Worm (Caenorhabditis elegans) whole organism, midembryonic: ENCODE measurements around the gene glr-4.

Source experiments
- T22C8.4 ChIP-seq: fragments of 200-800 bp; sonication (Bioruptor generic); IDR thresholded peaks from 2 replicates; pipeline ENCODE4 v1.3.6; 2022; ENCODE audit warnings: missing genetic modification characterization, missing compliant biosample characterization
- cog-1 ChIP-seq: sonication (generic microtip); optimal IDR thresholded peaks from 2 replicates; lab custom pipeline; 2016; ENCODE audit warnings: missing genetic modification characterization, missing compliant biosample characterization
- flt-1 ChIP-seq: fragments of 200-800 bp; sonication (Bioruptor generic); IDR thresholded peaks from 2 replicates; pipeline ENCODE4 v1.3.6; 2022; ENCODE audit warnings: missing genetic modification characterization, missing compliant biosample characterization
- klf-2 ChIP-seq: fragments of 200-800 bp; sonication (Bioruptor generic); conservative IDR thresholded peaks from 2 replicates; pipeline ENCODE4 v1.3.6; 2022; ENCODE audit warnings: missing genetic modification reagents, missing genetic modification characterization, missing compliant biosample characterization
- med-1 ChIP-seq: sonication (generic microtip); optimal IDR thresholded peaks from 2 replicates; lab custom pipeline; 2017; ENCODE audit warnings: missing genetic modification characterization, mild to moderate bottlenecking, missing compliant biosample characterization, antibody characterized with exemption, missing genetic modification reagents; ENCODE audit not compliant: insufficient read depth
- ref-1 ChIP-seq: fragments of 200-800 bp; sonication (Bioruptor generic); conservative IDR thresholded peaks from 2 replicates; pipeline ENCODE4 v1.3.6; 2022; ENCODE audit warnings: missing genetic modification reagents, missing genetic modification characterization, missing compliant biosample characterization
- tab-1 ChIP-seq: fragments of 200-800 bp; sonication (Bioruptor generic); IDR thresholded peaks from 2 replicates; pipeline ENCODE4 v1.3.6; 2022; ENCODE audit warnings: missing genetic modification characterization, missing compliant biosample characterization
- ztf-23 ChIP-seq: fragments of 200-800 bp; sonication (Bioruptor generic); IDR thresholded peaks from 2 replicates; pipeline ENCODE4 v1.3.6; 2022; ENCODE audit warnings: missing genetic modification reagents, missing genetic modification characterization, missing compliant biosample characterization
- ztf-29 ChIP-seq: fragments of 200-800 bp; sonication (Bioruptor generic); IDR thresholded peaks from 2 replicates; pipeline ENCODE4 v1.3.6; 2022; ENCODE audit warnings: missing genetic modification reagents, missing genetic modification characterization, missing compliant biosample characterization

Gene glr-4

DNA sequence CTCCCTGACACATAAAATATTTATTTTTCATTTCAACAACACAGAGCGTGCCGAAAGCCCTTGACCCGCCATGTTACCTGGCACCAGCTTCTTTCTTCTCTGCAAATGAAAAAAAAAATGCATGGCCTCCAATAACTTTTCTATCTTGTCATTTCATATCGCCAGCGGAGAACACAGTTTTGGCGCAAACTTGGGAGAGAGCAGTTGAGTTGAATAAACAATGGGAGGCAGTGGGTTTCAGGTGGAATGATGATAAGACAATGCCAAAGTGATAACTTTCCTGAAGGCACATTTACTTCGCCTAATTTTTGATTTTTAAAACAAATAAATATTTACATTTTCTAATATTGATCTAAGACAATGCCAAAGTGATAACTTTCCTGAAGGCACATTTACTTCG lies 7.1 kb upstream of the glr-4 start:
- no peak for TF ChIP-seq klf-2 (GFP tag; lab: Robert Waterston, UW)
- TF ChIP-seq med-1, result no peak
- TF ChIP-seq T22C8.4 (GFP tag; lab: Robert Waterston, UW), result no peak
- no peak for TF ChIP-seq ztf-29
- no peak for TF ChIP-seq tab-1 (GFP tag; lab: Robert Waterston, UW)
- TF ChIP-seq cog-1 (tag; lab: Kevin White, UChicago), result no peak
- no peak for TF ChIP-seq ref-1 (GFP tag; lab: Robert Waterston, UW)
- no peak for TF ChIP-seq flt-1 (GFP tag; lab: Robert Waterston, UW)
- TF ChIP-seq ztf-23, result no peak

DNA sequence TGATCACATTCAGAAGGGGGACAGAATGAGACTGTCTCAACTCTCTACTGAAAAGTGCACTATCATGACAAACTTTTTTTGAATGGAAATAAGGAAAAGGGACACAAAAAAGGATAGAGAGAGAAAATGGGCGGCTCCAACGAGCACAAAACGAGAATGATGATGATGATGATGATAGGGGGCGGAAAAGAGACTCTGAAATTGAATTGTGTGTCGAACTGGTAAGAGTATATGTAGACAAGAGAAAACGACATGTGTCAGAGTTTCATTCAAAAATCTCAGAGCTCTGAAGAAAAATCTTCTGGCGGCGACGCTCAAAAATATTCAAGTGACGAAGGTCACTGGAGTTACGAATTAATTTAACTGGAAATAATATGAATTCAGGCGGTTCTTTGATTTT lies 1.2 kb upstream of the glr-4 start:
- no peak for TF ChIP-seq flt-1 (GFP tag; lab: Robert Waterston, UW)

DNA sequence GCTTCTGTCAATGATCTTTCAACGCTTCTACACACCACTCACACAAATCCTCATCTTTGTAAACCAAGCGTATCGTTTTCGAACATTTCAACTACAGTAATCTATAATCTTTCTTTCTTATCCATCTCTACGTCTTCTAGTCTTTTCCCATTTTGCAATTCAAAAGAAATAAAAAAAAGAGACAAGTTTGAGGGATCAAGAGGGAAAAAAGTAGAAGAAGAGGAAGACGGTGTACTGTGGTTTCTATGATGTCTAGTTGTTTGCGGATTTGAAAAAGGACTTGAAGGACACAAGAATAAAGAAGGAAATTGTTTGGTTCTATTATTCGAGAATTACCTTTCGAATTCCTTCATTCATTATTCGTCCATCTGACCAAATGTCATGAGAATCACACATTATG lies 1.6 kb downstream of the glr-4 start:
- no peak for TF ChIP-seq T22C8.4 (GFP tag; lab: Robert Waterston, UW)
- no peak for TF ChIP-seq tab-1 (GFP tag; lab: Robert Waterston, UW)
- TF ChIP-seq ztf-23, result no peak
- TF ChIP-seq ztf-29, result no peak
- TF ChIP-seq klf-2 (GFP tag; lab: Robert Waterston, UW), result no peak
- TF ChIP-seq med-1, result no peak
- TF ChIP-seq flt-1 (GFP tag; lab: Robert Waterston, UW), result no peak
- TF ChIP-seq ref-1 (GFP tag; lab: Robert Waterston, UW), result no peak

DNA sequence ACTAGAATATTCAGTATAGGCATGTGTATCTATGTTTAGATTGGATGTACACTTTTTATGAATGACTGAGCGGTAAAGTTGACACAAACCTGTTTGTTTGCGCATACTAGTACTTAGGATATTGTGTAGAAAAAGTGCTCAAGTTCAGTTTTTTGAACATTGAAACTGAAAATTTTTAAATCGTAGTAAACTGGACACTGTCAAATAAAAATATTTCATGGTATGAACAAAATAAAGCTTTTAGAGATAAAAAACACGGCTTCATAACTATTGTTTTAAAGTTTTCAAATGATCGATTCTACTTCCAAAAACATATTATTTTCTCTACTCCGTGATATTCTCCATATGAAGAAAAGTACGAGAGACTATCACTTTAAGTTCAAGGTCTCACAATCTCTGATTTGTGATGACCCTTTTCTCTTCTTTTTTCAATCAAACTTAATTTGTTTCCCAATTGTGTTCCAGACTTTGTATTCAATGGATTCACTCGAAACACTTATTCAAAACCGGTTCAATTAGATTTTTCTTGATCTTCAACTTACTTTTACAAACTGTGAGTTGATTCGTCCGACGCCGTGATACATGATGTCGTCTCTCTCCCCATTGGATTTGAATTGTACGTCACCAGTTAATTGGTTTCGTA lies 2.6 kb downstream of the glr-4 start:
- no peak for TF ChIP-seq T22C8.4 (GFP tag; lab: Robert Waterston, UW)
- no peak for TF ChIP-seq tab-1 (GFP tag; lab: Robert Waterston, UW)
- TF ChIP-seq ref-1 (GFP tag; lab: Robert Waterston, UW), result no peak
- no peak for TF ChIP-seq klf-2 (GFP tag; lab: Robert Waterston, UW)
- TF ChIP-seq cog-1 (tag; lab: Kevin White, UChicago), result no peak
- TF ChIP-seq flt-1 (GFP tag; lab: Robert Waterston, UW), result no peak
- TF ChIP-seq ztf-29, result no peak
- no peak for TF ChIP-seq med-1
- no peak for TF ChIP-seq ztf-23

- TF ChIP-seq flt-1 (GFP tag; lab: Robert Waterston, UW) (no peak), tab-1 (GFP tag; lab: Robert Waterston, UW) (no peak), ztf-23 (no peak), ref-1 (GFP tag; lab: Robert Waterston, UW) (no peak), ztf-29 (no peak), cog-1 (tag; lab: Kevin White, UChicago) (no peak), med-1 (no peak), T22C8.4 (GFP tag; lab: Robert Waterston, UW) (no peak)
Measured at ce11 chrII:7790324-7790898, 3.7 kb downstream of the glr-4 start, which contains the start of gene srlf-1. TSS of gene srlf-1 (plus strand) at chrII:7790591.

ce11 chrII:7789605-7790004 lies 4.5 kb downstream of the glr-4 start:
- TF ChIP-seq klf-2 (GFP tag; lab: Robert Waterston, UW) (no peak), T22C8.4 (GFP tag; lab: Robert Waterston, UW) (no peak), ref-1 (GFP tag; lab: Robert Waterston, UW) (no peak), ztf-23 (no peak), med-1 (no peak), ztf-29 (no peak), cog-1 (tag; lab: Kevin White, UChicago) (no peak), flt-1 (GFP tag; lab: Robert Waterston, UW) (no peak), tab-1 (GFP tag; lab: Robert Waterston, UW) (no peak)

ce11 chrII:7783467-7783959 lies 10.6 kb downstream of the glr-4 start, which contains the start of gene skr-17:
TSS of gene skr-17 (plus strand) at chrII:7783517.
- no peak for TF ChIP-seq med-1
- no peak for TF ChIP-seq ztf-23
- TF ChIP-seq ref-1 (GFP tag; lab: Robert Waterston, UW), result no peak
- no peak for TF ChIP-seq klf-2 (GFP tag; lab: Robert Waterston, UW)
- no peak for TF ChIP-seq ztf-29
- no peak for TF ChIP-seq cog-1 (tag; lab: Kevin White, UChicago)
- TF ChIP-seq T22C8.4 (GFP tag; lab: Robert Waterston, UW), result no peak
- TF ChIP-seq flt-1 (GFP tag; lab: Robert Waterston, UW), result no peak
- TF ChIP-seq tab-1 (GFP tag; lab: Robert Waterston, UW), result no peak

- TF ChIP-seq flt-1 (GFP tag; lab: Robert Waterston, UW), result no peak
- TF ChIP-seq tab-1 (GFP tag; lab: Robert Waterston, UW), result no peak
- TF ChIP-seq klf-2 (GFP tag; lab: Robert Waterston, UW), result no peak
- no peak for TF ChIP-seq cog-1 (tag; lab: Kevin White, UChicago)
- TF ChIP-seq ref-1 (GFP tag; lab: Robert Waterston, UW), result no peak
- TF ChIP-seq med-1, result no peak
- TF ChIP-seq ztf-29, result no peak
- TF ChIP-seq ztf-23, result no peak
- no peak for TF ChIP-seq T22C8.4 (GFP tag; lab: Robert Waterston, UW)
Measured at ce11 chrII:7781102-7781616, 13.0 kb downstream of the glr-4 start, which contains the start of the genes snpc-1.1 and spdl-1. TSS of gene snpc-1.1 (minus strand) at chrII:7781301. TSS of gene spdl-1 (plus strand) at chrII:7781566.

DNA sequence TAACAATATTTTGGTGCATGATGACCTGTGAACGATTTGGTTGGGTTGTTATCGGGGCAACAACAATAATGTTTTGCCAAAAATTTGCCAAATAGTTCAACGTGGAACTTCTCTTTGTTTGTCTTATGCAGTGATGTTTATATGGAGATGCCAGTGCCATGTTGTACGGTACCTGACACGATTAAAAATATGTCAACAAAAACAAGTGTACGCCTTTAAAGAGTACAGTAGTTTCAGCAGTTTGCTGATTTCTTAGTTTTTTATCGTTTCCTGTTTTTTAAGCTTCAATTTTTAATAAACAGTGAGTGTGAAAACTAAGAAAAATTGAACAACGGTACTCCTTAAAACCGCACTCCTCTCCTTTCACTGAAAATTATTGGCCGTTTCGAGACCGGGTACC lies 15.8 kb downstream of the glr-4 start:
- TF ChIP-seq T22C8.4 (GFP tag; lab: Robert Waterston, UW), result no peak
- no peak for TF ChIP-seq ztf-29
- no peak for TF ChIP-seq klf-2 (GFP tag; lab: Robert Waterston, UW)
- TF ChIP-seq ztf-23, result no peak
- no peak for TF ChIP-seq cog-1 (tag; lab: Kevin White, UChicago)
